Worm (Caenorhabditis elegans): ENCODE results near the gene natc-1.

- TF ChIP-seq unc-62 (GFP tag; optimal IDR thresholded peaks at IDR 0.05), result no peak
- no peak for TF ChIP-seq ZK546.5 (tag; optimal IDR thresholded peaks at IDR 0.05)
- TF ChIP-seq nhr-77 (tag; optimal IDR thresholded peaks at IDR 0.05), result no peak
- peak; percentile 62 for TF ChIP-seq elt-2 (tag; optimal IDR thresholded peaks at IDR 0.05)
- TF ChIP-seq nhr-28 (tag; optimal IDR thresholded peaks at IDR 0.05), result no peak
- TF ChIP-seq pha-4 (tag; optimal IDR thresholded peaks at IDR 0.05), result peak; percentile 97
- TF ChIP-seq aly-2 (tag; optimal IDR thresholded peaks at IDR 0.05), result no peak
- peak; percentile 70 for TF ChIP-seq ceh-28 (tag; optimal IDR thresholded peaks at IDR 0.05)
- TF ChIP-seq ceh-9 (tag; optimal IDR thresholded peaks at IDR 0.05), result no peak
- TF ChIP-seq ztf-11 (tag; optimal IDR thresholded peaks at IDR 0.05), result no peak
- peak; percentile 18 for TF ChIP-seq nfya-1 (tag; optimal IDR thresholded peaks at IDR 0.05; ENCODE audit: insufficient read depth)
- TF ChIP-seq unc-39 (tag; optimal IDR thresholded peaks at IDR 0.05), result no peak
- TF ChIP-seq zag-1 (tag; optimal IDR thresholded peaks at IDR 0.05), result no peak
Measured at ce11 chrV:8445636-8446035, 16.5 kb upstream of the natc-1 start.

Measured in whole organism, L3 larva.